Fruit fly (Drosophila melanogaster) whole organism, embryonic: ENCODE data around the gene DopEcR.
A peak's percentile ranks its signal among the peaks of the same experiment; 100 is the strongest.

Source experiments
- Adf1 ChIP-seq: fragments of 200-800 bp; sonication (Bioruptor generic); IDR thresholded peaks from 2 replicates; pipeline ENCODE4 v1.3.6; 2022; ENCODE audit warnings: missing biosample characterization, missing genetic modification characterization
- Blimp-1 ChIP-seq: fragments of 200-800 bp; sonication (Bioruptor generic); optimal IDR thresholded peaks from 3 replicates; lab custom pipeline; 2018; ENCODE audit warnings: missing biosample characterization, missing genetic modification characterization, mild to moderate bottlenecking, moderate library complexity, missing genetic modification reagents
- CG10462 ChIP-seq: fragments of 200-800 bp; sonication (Bioruptor generic); optimal IDR thresholded peaks from 2 replicates; lab custom pipeline; 2016; ENCODE audit warnings: missing biosample characterization, missing genetic modification characterization
- CG12299 ChIP-seq: fragments of 200-800 bp; sonication (Bioruptor generic); optimal IDR thresholded peaks from 2 replicates; lab custom pipeline; 2018; ENCODE audit warnings: missing biosample characterization, mild to moderate bottlenecking, missing genetic modification characterization
- CG12769 ChIP-seq: fragments of 200-800 bp; sonication (Bioruptor generic); optimal IDR thresholded peaks from 2 replicates; lab custom pipeline; 2019; ENCODE audit warnings: missing biosample characterization, mild to moderate bottlenecking, missing genetic modification characterization, moderate library complexity
- CG13287 ChIP-seq: fragments of 200-800 bp; sonication (Bioruptor generic); IDR thresholded peaks from 2 replicates; pipeline ENCODE4 v1.3.6; 2022; ENCODE audit warnings: missing biosample characterization, missing genetic modification characterization; ENCODE audit not compliant: partially characterized antibody
- CG14710 ChIP-seq: fragments of 200-800 bp; sonication (Bioruptor generic); optimal IDR thresholded peaks from 3 replicates; lab custom pipeline; 2019; ENCODE audit warnings: missing biosample characterization, mild to moderate bottlenecking, missing genetic modification characterization, moderate library complexity
- CG31441 ChIP-seq: fragments of 200-800 bp; sonication (Bioruptor generic); IDR thresholded peaks from 2 replicates; pipeline ENCODE4 v1.3.6; 2022; ENCODE audit warnings: missing biosample characterization, missing genetic modification characterization
- CG34376 ChIP-seq: fragments of 200-800 bp; sonication (Bioruptor generic); optimal IDR thresholded peaks from 2 replicates; lab custom pipeline; 2018; ENCODE audit warnings: missing biosample characterization, mild to moderate bottlenecking, missing genetic modification characterization
- CG34422 ChIP-seq: fragments of 200-800 bp; sonication (Bioruptor generic); IDR thresholded peaks from 3 replicates; pipeline ENCODE4 v1.3.6; 2022; ENCODE audit warnings: missing biosample characterization, missing genetic modification characterization
- CG4617 ChIP-seq: fragments of 200-800 bp; sonication (Bioruptor generic); optimal IDR thresholded peaks from 3 replicates; lab custom pipeline; 2016; ENCODE audit warnings: missing biosample characterization, missing genetic modification characterization, borderline replicate concordance
- CG9797 ChIP-seq: fragments of 200-800 bp; sonication (Bioruptor generic); optimal IDR thresholded peaks from 3 replicates; lab custom pipeline; 2018; ENCODE audit warnings: missing biosample characterization, mild to moderate bottlenecking, missing genetic modification characterization
- Dbx ChIP-seq: fragments of 200-800 bp; sonication (Bioruptor generic); IDR thresholded peaks from 3 replicates; pipeline ENCODE4 v1.3.6; 2022; ENCODE audit warnings: missing biosample characterization, missing genetic modification characterization
- Dp ChIP-seq: fragments of 200-800 bp; sonication (Bioruptor generic); optimal IDR thresholded peaks from 2 replicates; lab custom pipeline; 2018; ENCODE audit warnings: missing biosample characterization, mild to moderate bottlenecking, missing genetic modification characterization, moderate library complexity
- E2f2 ChIP-seq: fragments of 200-800 bp; sonication (Bioruptor generic); IDR thresholded peaks from 2 replicates; pipeline ENCODE4 v1.3.6; 2022; ENCODE audit warnings: missing biosample characterization, missing genetic modification characterization
- Hr78 ChIP-seq, 2 experiments: fragments of 200-800 bp in 1 of 2; fragments of >200 bp in 1 of 2; sonication (Bioruptor generic) in 1 of 2; optimal IDR thresholded peaks; 2 replicates each; lab custom pipeline; 2017 to 2019; ENCODE audit warnings: missing biosample characterization in 2 of 2, missing genetic modification characterization in 2 of 2, mild to moderate bottlenecking in 1 of 2, moderate library complexity in 1 of 2
- Jarid2 ChIP-seq: fragments of 200-800 bp; sonication (Bioruptor generic); optimal IDR thresholded peaks from 3 replicates; lab custom pipeline; 2017; ENCODE audit warnings: mild to moderate bottlenecking, missing biosample characterization, missing genetic modification reagents, missing genetic modification characterization
- MBD-R2 ChIP-seq: fragments of 200-800 bp; sonication (Bioruptor generic); IDR thresholded peaks from 2 replicates; pipeline ENCODE4 v1.3.6; 2022; ENCODE audit warnings: missing biosample characterization, missing genetic modification characterization
- MESR4 ChIP-seq: fragments of 200-800 bp; sonication (Bioruptor generic); optimal IDR thresholded peaks from 2 replicates; lab custom pipeline; 2018; ENCODE audit warnings: missing biosample characterization, mild to moderate bottlenecking, missing genetic modification characterization, moderate library complexity
- Myb ChIP-seq: fragments of 200-800 bp; sonication (Bioruptor generic); optimal IDR thresholded peaks from 2 replicates; lab custom pipeline; 2016; ENCODE audit warnings: missing biosample characterization, missing genetic modification characterization
- Vsx1 ChIP-seq: fragments of 200-800 bp; sonication (Bioruptor generic); optimal IDR thresholded peaks from 2 replicates; lab custom pipeline; 2017; ENCODE audit warnings: missing biosample characterization, mild to moderate bottlenecking, missing genetic modification characterization, missing genetic modification reagents
- cato ChIP-seq: fragments of 200-800 bp; sonication (Bioruptor generic); optimal IDR thresholded peaks from 2 replicates; lab custom pipeline; 2016; ENCODE audit warnings: missing biosample characterization, missing genetic modification characterization, borderline replicate concordance
- chif ChIP-seq, 2 experiments: fragments of 200-800 bp; sonication (Bioruptor generic); optimal IDR thresholded peaks; 3 replicates each; lab custom pipeline; 2016; ENCODE audit warnings: missing biosample characterization in 2 of 2, missing genetic modification characterization in 2 of 2
- crp ChIP-seq, 2 experiments: fragments of 200-800 bp; sonication (Bioruptor generic); optimal IDR thresholded peaks; 2 replicates in 1 of 2; 3 replicates in 1 of 2; lab custom pipeline; 2017; ENCODE audit warnings: missing biosample characterization in 2 of 2, missing genetic modification characterization in 2 of 2, mild to moderate bottlenecking in 1 of 2, moderate library complexity in 1 of 2
- dm ChIP-seq: fragments of 200-800 bp; sonication (Bioruptor generic); optimal IDR thresholded peaks from 3 replicates; lab custom pipeline; 2016; ENCODE audit warnings: missing biosample characterization, missing genetic modification characterization
- fd3F ChIP-seq: fragments of 200-800 bp; sonication (Bioruptor generic); optimal IDR thresholded peaks from 2 replicates; lab custom pipeline; 2018; ENCODE audit warnings: missing biosample characterization, mild to moderate bottlenecking, missing genetic modification characterization, moderate library complexity
- fd64A ChIP-seq: fragments of 200-800 bp; sonication (Bioruptor generic); optimal IDR thresholded peaks from 3 replicates; lab custom pipeline; 2018; ENCODE audit warnings: missing biosample characterization, mild to moderate bottlenecking, missing genetic modification characterization
- fru ChIP-seq: fragments of >200 bp; optimal IDR thresholded peaks from 2 replicates; lab custom pipeline; 2017
- gce ChIP-seq: fragments of 200-800 bp; sonication (Bioruptor generic); IDR thresholded peaks from 3 replicates; pipeline ENCODE4 v1.3.6; 2022; ENCODE audit warnings: missing biosample characterization, missing genetic modification characterization
- grn ChIP-seq: fragments of 200-800 bp; sonication (Bioruptor generic); optimal IDR thresholded peaks from 3 replicates; lab custom pipeline; 2017; ENCODE audit warnings: missing biosample characterization, missing genetic modification characterization
- gro ChIP-seq: fragments of 200-800 bp; sonication (Bioruptor generic); optimal IDR thresholded peaks from 2 replicates; lab custom pipeline; 2016; ENCODE audit warnings: missing biosample characterization, missing genetic modification characterization
- ham ChIP-seq: fragments of 200-800 bp; sonication (Bioruptor generic); IDR thresholded peaks from 2 replicates; pipeline ENCODE4 v1.3.6; 2022; ENCODE audit warnings: missing biosample characterization, missing genetic modification characterization
- hkb ChIP-seq, 2 experiments: fragments of 200-800 bp in 1 of 2; fragments of >200 bp in 1 of 2; sonication (Bioruptor generic) in 1 of 2; IDR thresholded peaks in 1 of 2; optimal IDR thresholded peaks in 1 of 2; 2 replicates each; pipeline versions ENCODE4 v1.3.6 to Lab custom; 2017 to 2022; ENCODE audit warnings: missing biosample characterization in 1 of 2, missing genetic modification characterization in 1 of 2
- klu ChIP-seq: fragments of 200-800 bp; sonication (Bioruptor generic); IDR thresholded peaks from 2 replicates; pipeline ENCODE4 v1.3.6; 2022; ENCODE audit warnings: missing biosample characterization, missing genetic modification characterization
- mirr ChIP-seq: fragments of 200-800 bp; sonication (Bioruptor generic); optimal IDR thresholded peaks from 3 replicates; lab custom pipeline; 2018; ENCODE audit warnings: missing biosample characterization, mild to moderate bottlenecking, missing genetic modification characterization
- nau ChIP-seq: fragments of 200-800 bp; sonication (Bioruptor generic); optimal IDR thresholded peaks from 3 replicates; lab custom pipeline; 2017; ENCODE audit warnings: missing biosample characterization, mild to moderate bottlenecking, missing genetic modification characterization, missing genetic modification reagents
- psq ChIP-seq: fragments of 200-800 bp; sonication (Bioruptor generic); optimal IDR thresholded peaks from 2 replicates; lab custom pipeline; 2017; ENCODE audit warnings: missing biosample characterization, missing genetic modification characterization
- pzg ChIP-seq: fragments of 200-800 bp; sonication (Bioruptor generic); optimal IDR thresholded peaks from 3 replicates; lab custom pipeline; 2018; ENCODE audit warnings: missing biosample characterization, mild to moderate bottlenecking, missing genetic modification characterization, moderate library complexity
- sob ChIP-seq: fragments of 200-800 bp; sonication (Bioruptor generic); IDR thresholded peaks from 2 replicates; pipeline ENCODE4 v1.3.6; 2022; ENCODE audit warnings: missing biosample characterization, missing genetic modification characterization
- tio ChIP-seq: fragments of 200-800 bp; sonication (Bioruptor generic); optimal IDR thresholded peaks from 2 replicates; lab custom pipeline; 2017; ENCODE audit warnings: missing biosample characterization, missing genetic modification characterization, inconsistent platforms
- tll ChIP-seq, 2 experiments: fragments of 200-800 bp in 1 of 2; fragments of >200 bp in 1 of 2; sonication (Bioruptor generic) in 1 of 2; optimal IDR thresholded peaks; 2 replicates each; lab custom pipeline; 2017 to 2019; ENCODE audit warnings: missing biosample characterization in 2 of 2, missing genetic modification characterization in 2 of 2, mild to moderate bottlenecking in 1 of 2, moderate library complexity in 1 of 2
- tna ChIP-seq: fragments of 200-800 bp; sonication (Bioruptor generic); IDR thresholded peaks from 2 replicates; pipeline ENCODE4 v1.3.6; 2022; ENCODE audit warnings: missing biosample characterization, missing genetic modification characterization; ENCODE audit not compliant: partially characterized antibody
- vvl ChIP-seq: fragments of 200-800 bp; sonication (Bioruptor generic); IDR thresholded peaks from 2 replicates; pipeline ENCODE4 v1.3.6; 2022; ENCODE audit warnings: missing biosample characterization, missing genetic modification characterization
- z ChIP-seq: fragments of 200-800 bp; sonication (Bioruptor generic); IDR thresholded peaks from 3 replicates; pipeline ENCODE4 v1.3.6; 2022; ENCODE audit warnings: missing biosample characterization, missing genetic modification characterization

The DopEcR gene

dm6 chr3L:4322032-4322617, 58.1 kb downstream of the DopEcR start, which contains the start of gene CG15014 (continued):
- TF ChIP-seq pzg (GFP tag; lab: Kevin White, UChicago) (peak; percentile 49), dm (peak; percentile 43), fd64A (no peak), CG31441 (GFP tag; lab: Robert Waterston, UW) (no peak), Blimp-1 (no peak), gro (GFP tag; lab: Kevin White, UChicago) (no peak), CG13287 (GFP tag; lab: Robert Waterston, UW) (peak; percentile 29; the same call in 1 of the 2 replicates), tio (GFP tag; lab: Kevin White, UChicago) (no peak), fru (lab: Kevin White, UChicago) (no peak), crp (GFP tag; optimal IDR thresholded peaks at IDR 0.05; lab: Kevin White, UChicago) (peak in 1 of 2 experiments; percentile 42), nau (no peak), E2f2 (GFP tag; lab: Robert Waterston, UW) (peak; percentile 14; the same call in 1 of the 2 replicates), Dp (peak; percentile 29), cato (GFP tag; lab: Kevin White, UChicago) (no peak), CG14710 (tag; lab: Kevin White, UChicago) (peak; percentile 23)
- TF ChIP-seq, all 482 proteins: peak for 22

DNA sequence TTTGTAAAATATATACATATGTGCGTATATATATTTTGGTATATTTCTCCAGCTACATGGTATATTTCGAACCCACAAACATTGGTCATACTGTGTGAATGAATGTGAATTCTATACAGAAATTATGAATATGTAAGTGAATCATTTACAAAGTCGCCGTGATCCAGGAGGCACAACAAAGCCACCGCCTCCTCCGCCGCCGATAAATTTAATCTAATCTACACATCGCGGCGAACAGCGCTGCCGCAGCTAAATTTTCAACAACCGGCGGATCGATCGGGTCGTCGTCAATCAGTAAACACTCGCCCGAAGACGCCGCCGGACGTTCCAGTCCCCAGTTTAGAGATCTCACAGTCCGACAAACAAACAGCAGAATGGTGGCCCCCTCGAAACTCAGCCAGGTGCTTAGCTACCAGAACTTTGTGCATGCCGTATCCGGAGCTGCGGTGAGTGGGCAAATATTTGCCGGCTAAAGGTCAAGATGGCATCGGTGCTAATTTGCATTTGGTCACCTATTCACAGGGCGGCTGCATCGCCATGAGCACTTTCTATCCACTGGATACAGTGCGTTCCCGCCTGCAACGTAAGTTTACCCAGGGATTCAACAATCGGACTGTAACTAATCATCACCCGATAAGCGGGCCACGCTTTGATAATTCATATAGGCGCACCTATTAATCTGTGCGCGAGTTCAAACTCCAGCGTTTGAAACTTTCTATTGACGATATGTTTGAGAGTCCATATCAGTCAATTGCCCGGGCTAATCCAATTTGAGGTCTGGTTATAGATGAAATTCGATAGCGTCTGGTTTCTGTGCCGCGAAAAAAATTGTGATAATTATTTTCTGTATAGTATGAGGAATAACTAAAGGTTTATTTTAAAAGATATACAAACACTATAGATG, 61.3 kb downstream of the DopEcR start, which contains the start of gene PMP34:
TSS of gene PMP34 (plus strand) at position 79 of the 904 bp plus-strand sequence.
- TF ChIP-seq Myb (GFP tag; lab: Kevin White, UChicago) (peak; percentile 35), Adf1 (peak; percentile 76; the same call in 1 of the 2 replicates), tna (GFP tag; lab: Robert Waterston, UW) (peak; percentile 22; the same call in 1 of the 2 replicates), tll (GFP tag; optimal IDR thresholded peaks at IDR 0.05; lab: Kevin White, UChicago) (no peak), sob (0 out of 2 replicates have a peak, but pooled peaks have one; percentile 14), Dbx (GFP tag; lab: Robert Waterston, UW) (0 out of 3 replicates have a peak, but pooled peaks have one; percentile 18), hkb (optimal IDR thresholded peaks at IDR 0.05; lab: Kevin White, UChicago) (no peak), hkb (GFP tag; IDR thresholded peaks at IDR 0.05; lab: Robert Waterston, UW) (0 out of 2 replicates have a peak, but pooled peaks have one; percentile 17), grn (GFP tag; lab: Kevin White, UChicago) (peak; percentile 83), CG10462 (GFP tag; lab: Kevin White, UChicago) (no peak), CG9797 (GFP tag; lab: Kevin White, UChicago) (peak; percentile 46), Vsx1 (GFP tag; lab: Kevin White, UChicago) (peak; percentile 34), Hr78 (GFP tag; optimal IDR thresholded peaks at IDR 0.05; lab: Kevin White, UChicago) (peak in 1 of 2 experiments; percentile 83), klu (no peak), gce (GFP tag; lab: Robert Waterston, UW) (0 out of 3 replicates have a peak, but pooled peaks have one; percentile 29), chif (GFP tag; optimal IDR thresholded peaks at IDR 0.05; lab: Kevin White, UChicago) (no peak), CG34376 (GFP tag; lab: Kevin White, UChicago) (peak; percentile 45), CG12769 (tag; lab: Kevin White, UChicago) (peak; percentile 87), gro (GFP tag; lab: Kevin White, UChicago) (no peak), pzg (GFP tag; lab: Kevin White, UChicago) (peak; percentile 25), fd3F (GFP tag; lab: Kevin White, UChicago) (no peak), MESR4 (GFP tag; lab: Kevin White, UChicago) (peak; percentile 64), CG4617 (GFP tag; lab: Kevin White, UChicago) (peak; percentile 24), z (GFP tag; lab: Robert Waterston, UW) (0 out of 3 replicates have a peak, but pooled peaks have one; percentile 22), ham (GFP tag; lab: Robert Waterston, UW) (no peak), Jarid2 (GFP tag; lab: Kevin White, UChicago) (peak; percentile 31), psq (GFP tag; lab: Kevin White, UChicago) (no peak), MBD-R2 (GFP tag; lab: Robert Waterston, UW) (peak; percentile 69), CG34422 (GFP tag; lab: Robert Waterston, UW) (peak; percentile 40; the same call in 1 of the 3 replicates), mirr (GFP tag; lab: Kevin White, UChicago) (peak; percentile 40), CG12299 (tag; lab: Kevin White, UChicago) (no peak), vvl (GFP tag; lab: Robert Waterston, UW) (0 out of 2 replicates have a peak, but pooled peaks have one; percentile 52)
